Fruit fly (Drosophila melanogaster): Measurements from ENCODE around the gene CG15210.

The CG15210 gene

dm6 chrX:10825349-10826129 lies 13.5 kb upstream of the CG15210 start (continued):
- TF ChIP-seq Sry-β (GFP tag; optimal IDR thresholded peaks at IDR 0.05) = no peak
- peak; percentile 88 for TF ChIP-seq D19B (GFP tag; optimal IDR thresholded peaks at IDR 0.05)
- TF ChIP-seq maf-S (GFP tag; optimal IDR thresholded peaks at IDR 0.05) = no peak
- no peak for TF ChIP-seq cad (GFP tag; optimal IDR thresholded peaks at IDR 0.05)
- 0 out of 2 replicates have a peak, but pooled peaks have one; percentile 17 for TF ChIP-seq esg (GFP tag; conservative IDR thresholded peaks at IDR 0.05)
- TF ChIP-seq Bgb (GFP tag; IDR thresholded peaks at IDR 0.05; ENCODE audit: partially characterized antibody) = no peak
- no peak for TF ChIP-seq fu2 (GFP tag; optimal IDR thresholded peaks at IDR 0.05)
- no peak for TF ChIP-seq h (optimal IDR thresholded peaks at IDR 0.05)
- TF ChIP-seq Taf1 (GFP tag; IDR thresholded peaks at IDR 0.05) = no peak
- no peak for TF ChIP-seq so (GFP tag; IDR thresholded peaks at IDR 0.05)
- peak; percentile 21 for TF ChIP-seq Side (GFP tag; optimal IDR thresholded peaks at IDR 0.05)
- no peak for TF ChIP-seq CG1647 (GFP tag; optimal IDR thresholded peaks at IDR 0.05)
- no peak for TF ChIP-seq CG12659 (GFP tag; optimal IDR thresholded peaks at IDR 0.05)
- TF ChIP-seq sima (GFP tag; optimal IDR thresholded peaks at IDR 0.05) = no peak
- TF ChIP-seq aop (GFP tag; IDR thresholded peaks at IDR 0.05) = no peak
- TF ChIP-seq CG2875 (GFP tag; optimal IDR thresholded peaks at IDR 0.05) = peak; percentile 28
- peak; percentile 73 for TF ChIP-seq row (GFP tag; IDR thresholded peaks at IDR 0.05)
- no peak for TF ChIP-seq tio (GFP tag; optimal IDR thresholded peaks at IDR 0.05)
- TF ChIP-seq Neu2 (GFP tag; optimal IDR thresholded peaks at IDR 0.05; ENCODE audit: borderline replicate concordance) = no peak
- peak; percentile 22 for TF ChIP-seq CG4424 (GFP tag; optimal IDR thresholded peaks at IDR 0.05)
- no peak for TF ChIP-seq Max (GFP tag; optimal IDR thresholded peaks at IDR 0.05)
- no peak for TF ChIP-seq NC2β (GFP tag; optimal IDR thresholded peaks at IDR 0.05)
- no peak for TF ChIP-seq CG7963 (GFP tag; IDR thresholded peaks at IDR 0.05; ENCODE audit: partially characterized antibody)
- peak; percentile 27 for TF ChIP-seq Atf-2 (GFP tag; optimal IDR thresholded peaks at IDR 0.05)
- TF ChIP-seq Sox100B (GFP tag; optimal IDR thresholded peaks at IDR 0.05) = peak; percentile 5
- no peak for TF ChIP-seq CG13296 (GFP tag; optimal IDR thresholded peaks at IDR 0.05)
- no peak for TF ChIP-seq CG2889 (GFP tag; IDR thresholded peaks at IDR 0.05)
- no peak for TF ChIP-seq CG2199 (GFP tag; IDR thresholded peaks at IDR 0.05)
- TF ChIP-seq Nf-YB (GFP tag; optimal IDR thresholded peaks at IDR 0.05) = no peak
- peak; percentile 63 for TF ChIP-seq vvl (GFP tag; IDR thresholded peaks at IDR 0.05)
- no peak for TF ChIP-seq CrebB (tag; optimal IDR thresholded peaks at IDR 0.05)
- no peak for TF ChIP-seq ato (GFP tag; IDR thresholded peaks at IDR 0.05; ENCODE audit: partially characterized antibody)
- no peak for TF ChIP-seq BEAF-32 (GFP tag; optimal IDR thresholded peaks at IDR 0.05)
- peak; percentile 33 for TF ChIP-seq CG1832 (GFP tag; optimal IDR thresholded peaks at IDR 0.05)
- peak; percentile 31 for TF ChIP-seq jumu (GFP tag; optimal IDR thresholded peaks at IDR 0.05)
- no peak for TF ChIP-seq usp (GFP tag; optimal IDR thresholded peaks at IDR 0.05)
- no peak for TF ChIP-seq inv (GFP tag; IDR thresholded peaks at IDR 0.05; ENCODE audit: partially characterized antibody)
- TF ChIP-seq Hr51 (GFP tag; optimal IDR thresholded peaks at IDR 0.05) = peak in 1 of 2 experiments; percentile 20
- peak; percentile 17 for TF ChIP-seq scrt (GFP tag; optimal IDR thresholded peaks at IDR 0.05)
- peak; percentile 30 for TF ChIP-seq CG17385 (GFP tag; optimal IDR thresholded peaks at IDR 0.05)
- TF ChIP-seq sisA (GFP tag; IDR thresholded peaks at IDR 0.05) = peak; percentile 54; the same call in 1 of the 2 replicates
- TF ChIP-seq odd (GFP tag; optimal IDR thresholded peaks at IDR 0.05) = no peak
- peak; percentile 12 for TF ChIP-seq Spps (tag; optimal IDR thresholded peaks at IDR 0.05)
- peak; percentile 28; the same call in 1 of the 2 replicates for TF ChIP-seq ssp (GFP tag; IDR thresholded peaks at IDR 0.05)
- TF ChIP-seq Ssrp (tag; optimal IDR thresholded peaks at IDR 0.05) = peak; percentile 43
- TF ChIP-seq gro (GFP tag; optimal IDR thresholded peaks at IDR 0.05) = no peak
- TF ChIP-seq HLHmδ (GFP tag; optimal IDR thresholded peaks at IDR 0.05) = no peak
- peak; percentile 57; the same call in 1 of the 2 replicates for TF ChIP-seq CG17328 (GFP tag; IDR thresholded peaks at IDR 0.05)
- no peak for TF ChIP-seq pfk (GFP tag; optimal IDR thresholded peaks at IDR 0.05)

Measured in whole organism, embryonic.